Worm (Caenorhabditis elegans) whole organism, mixed stage, embryonic: ENCODE data around the gene rga-5.

Experiments used
- blmp-1 ChIP-seq: fragments of 150-350 bp; optimal IDR thresholded peaks from 2 replicates; lab custom pipeline; 2014; ENCODE audit warnings: missing biosample characterization, missing genetic modification characterization
- ceh-39 ChIP-seq: fragments of 150-350 bp; optimal IDR thresholded peaks from 2 replicates; lab custom pipeline; 2014; ENCODE audit warnings: missing biosample characterization, missing genetic modification characterization
- ceh-83 ChIP-seq: fragments of 200-800 bp; sonication (Bioruptor generic); optimal IDR thresholded peaks from 2 replicates; lab custom pipeline; 2018; ENCODE audit warnings: mild to moderate bottlenecking, missing genetic modification characterization, missing compliant biosample characterization
- ces-1 ChIP-seq: fragments of 150-350 bp; optimal IDR thresholded peaks from 2 replicates; lab custom pipeline; 2014; ENCODE audit warnings: missing biosample characterization, missing genetic modification reagents, missing genetic modification characterization
- cnd-1 ChIP-seq: fragments of 200-800 bp; sonication (Bioruptor generic); optimal IDR thresholded peaks from 2 replicates; lab custom pipeline; 2018; ENCODE audit warnings: mild to moderate bottlenecking, missing genetic modification characterization, missing compliant biosample characterization
- lin-13 ChIP-seq: fragments of 150-350 bp; optimal IDR thresholded peaks from 2 replicates; lab custom pipeline; 2014; ENCODE audit warnings: missing biosample characterization, missing genetic modification characterization
- nhr-12 ChIP-seq: fragments of 150-350 bp; optimal IDR thresholded peaks from 2 replicates; lab custom pipeline; 2014; ENCODE audit warnings: missing biosample characterization, missing genetic modification characterization
- nhr-237 ChIP-seq: fragments of 150-350 bp; optimal IDR thresholded peaks from 2 replicates; lab custom pipeline; 2014; ENCODE audit warnings: missing biosample characterization, missing genetic modification characterization
- nhr-28 ChIP-seq: fragments of 150-350 bp; optimal IDR thresholded peaks from 2 replicates; lab custom pipeline; 2014; ENCODE audit warnings: missing biosample characterization, missing genetic modification characterization
- pha-4 ChIP-seq: fragments of 150-350 bp; optimal IDR thresholded peaks from 2 replicates; lab custom pipeline; 2018; ENCODE audit warnings: missing biosample characterization, missing genetic modification reagents, missing genetic modification characterization
- snpc-4 ChIP-seq: fragments of 150-350 bp; optimal IDR thresholded peaks from 2 replicates; lab custom pipeline; 2014; ENCODE audit warnings: missing biosample characterization, missing genetic modification characterization
- unc-39 ChIP-seq: fragments of 150-350 bp; optimal IDR thresholded peaks from 2 replicates; lab custom pipeline; 2014; ENCODE audit warnings: missing biosample characterization, missing genetic modification characterization
- unc-62 ChIP-seq: fragments of 150-350 bp; optimal IDR thresholded peaks from 2 replicates; lab custom pipeline; 2014; ENCODE audit warnings: missing biosample characterization, missing genetic modification reagents, missing genetic modification characterization
- ztf-11 ChIP-seq: fragments of 150-350 bp; optimal IDR thresholded peaks from 2 replicates; lab custom pipeline; 2014; ENCODE audit warnings: missing biosample characterization, missing genetic modification characterization

DNA sequence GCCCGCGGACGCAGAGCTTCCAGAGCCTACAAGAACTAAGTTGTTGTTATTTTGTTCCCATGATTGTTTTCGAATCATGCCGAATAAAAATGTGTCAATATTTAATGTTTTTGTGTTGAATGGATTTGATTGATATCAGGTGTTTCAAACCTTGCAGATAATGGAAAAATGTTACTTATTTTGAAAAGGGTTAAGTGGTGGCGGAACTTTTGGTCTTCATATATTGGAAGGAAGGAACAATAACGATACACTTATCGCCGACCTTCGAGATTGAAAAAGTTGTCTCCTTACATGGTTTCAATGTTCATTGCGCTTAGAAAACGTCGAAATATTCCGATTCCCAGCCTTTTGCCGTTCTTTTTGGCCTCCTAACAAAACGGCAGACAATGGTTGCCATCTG lies 49.0 kb upstream of the rga-5 start, which contains the start of gene gly-10:
- TF ChIP-seq cnd-1 (tag; lab: Kevin White, UChicago) = no peak
- no peak for TF ChIP-seq nhr-237 (tag; lab: Kevin White, UChicago)
- TF ChIP-seq unc-62 (GFP tag; lab: Kevin White, UChicago) = no peak
- TF ChIP-seq blmp-1 (tag; lab: Kevin White, UChicago) = no peak
- TF ChIP-seq pha-4 (tag; lab: Kevin White, UChicago) = no peak
- no peak for TF ChIP-seq nhr-12 (tag; lab: Kevin White, UChicago)
- TF ChIP-seq nhr-28 (tag; lab: Kevin White, UChicago) = no peak
- TF ChIP-seq lin-13 (tag; lab: Kevin White, UChicago) = no peak
- no peak for TF ChIP-seq ces-1 (GFP tag; lab: Kevin White, UChicago)
- no peak for TF ChIP-seq ceh-39 (tag; lab: Kevin White, UChicago)
- TF ChIP-seq unc-39 (tag; lab: Kevin White, UChicago) = no peak
- TF ChIP-seq ztf-11 (tag; lab: Kevin White, UChicago) = no peak
- TF ChIP-seq ceh-83 (GFP tag; lab: Kevin White, UChicago) = no peak
- no peak for TF ChIP-seq snpc-4 (tag; lab: Kevin White, UChicago)
